Fruit fly (Drosophila melanogaster): ENCODE measurements around the gene CG14855.

CG14855 gene

dm6 chr3R:14817721-14818215 lies 21.7 kb downstream of the CG14855 start (continued):
- no peak for TF ChIP-seq NFAT (GFP tag; IDR thresholded peaks at IDR 0.05)
- TF ChIP-seq abd-A (tag; optimal IDR thresholded peaks at IDR 0.05) = peak; percentile 83
- TF ChIP-seq C15 (GFP tag; IDR thresholded peaks at IDR 0.05) = no peak
- no peak for TF ChIP-seq dpn (GFP tag; optimal IDR thresholded peaks at IDR 0.05)
- no peak for TF ChIP-seq CG6254 (GFP tag; optimal IDR thresholded peaks at IDR 0.05)
- TF ChIP-seq salm (tag; optimal IDR thresholded peaks at IDR 0.05) = no peak
- TF ChIP-seq Dad (GFP tag; optimal IDR thresholded peaks at IDR 0.05) = no peak
- no peak for TF ChIP-seq sisA (GFP tag; IDR thresholded peaks at IDR 0.05)
- no peak for TF ChIP-seq CG6791 (GFP tag; IDR thresholded peaks at IDR 0.05; ENCODE audit: partially characterized antibody)
- TF ChIP-seq trem (tag; optimal IDR thresholded peaks at IDR 0.05) = peak; percentile 1
- no peak for TF ChIP-seq pb (GFP tag; optimal IDR thresholded peaks at IDR 0.05)
- TF ChIP-seq CG10274 (GFP tag; optimal IDR thresholded peaks at IDR 0.05) = no peak
- TF ChIP-seq gt (GFP tag; IDR thresholded peaks at IDR 0.05) = no peak
- no peak; the same call in 1 of the 2 replicates for TF ChIP-seq nerfin-2 (GFP tag; IDR thresholded peaks at IDR 0.05; ENCODE audit: partially characterized antibody)
- no peak for TF ChIP-seq CG6175 (GFP tag; IDR thresholded peaks at IDR 0.05)
- no peak for TF ChIP-seq bsh (GFP tag; optimal IDR thresholded peaks at IDR 0.05)
- no peak for TF ChIP-seq eve (GFP tag; optimal IDR thresholded peaks at IDR 0.05)
- no peak for TF ChIP-seq Lim3 (GFP tag; IDR thresholded peaks at IDR 0.05)
- no peak for TF ChIP-seq dysf (GFP tag; IDR thresholded peaks at IDR 0.05)
- TF ChIP-seq mirr (GFP tag; optimal IDR thresholded peaks at IDR 0.05) = peak; percentile 5
- peak; percentile 12 for TF ChIP-seq CG10979 (tag; optimal IDR thresholded peaks at IDR 0.05)
- TF ChIP-seq ken (GFP tag; IDR thresholded peaks at IDR 0.05) = no peak
- TF ChIP-seq CG8944 (GFP tag; optimal IDR thresholded peaks at IDR 0.05) = no peak
- peak; percentile 9 for TF ChIP-seq cg (GFP tag; optimal IDR thresholded peaks at IDR 0.05)
- no peak for TF ChIP-seq Neu2 (GFP tag; optimal IDR thresholded peaks at IDR 0.05; ENCODE audit: borderline replicate concordance)
- no peak for TF ChIP-seq esg (GFP tag; conservative IDR thresholded peaks at IDR 0.05)
- TF ChIP-seq Fer1 (GFP tag; optimal IDR thresholded peaks at IDR 0.05) = peak; percentile 55
- TF ChIP-seq CG13775 (GFP tag; optimal IDR thresholded peaks at IDR 0.05) = no peak
- TF ChIP-seq Ada2b (GFP tag; IDR thresholded peaks at IDR 0.05) = 0 out of 2 replicates have a peak, but pooled peaks have one; percentile 33
- peak; percentile 21 for TF ChIP-seq sens (GFP tag)
- no peak for TF ChIP-seq Nf-YB (GFP tag; optimal IDR thresholded peaks at IDR 0.05)
- TF ChIP-seq Adf1 (GFP tag; IDR thresholded peaks at IDR 0.05) = peak; percentile 72; the same call in 1 of the 2 replicates
- no peak for TF ChIP-seq Ets97D (GFP tag; optimal IDR thresholded peaks at IDR 0.05)
- no peak for TF ChIP-seq kay (GFP tag; optimal IDR thresholded peaks at IDR 0.05)
- no peak for TF ChIP-seq jumu (GFP tag; optimal IDR thresholded peaks at IDR 0.05)
- TF ChIP-seq Elba2 (GFP tag; optimal IDR thresholded peaks at IDR 0.05) = no peak
- no peak for TF ChIP-seq insv (GFP tag; optimal IDR thresholded peaks at IDR 0.05)
- no peak for TF ChIP-seq CG12219 (GFP tag; optimal IDR thresholded peaks at IDR 0.05)
- TF ChIP-seq pzg (GFP tag; optimal IDR thresholded peaks at IDR 0.05) = no peak
- TF ChIP-seq Ets65A (GFP tag) = no peak
- TF ChIP-seq CG8281 (tag; optimal IDR thresholded peaks at IDR 0.05) = no peak
- no peak for TF ChIP-seq Sry-β (GFP tag; optimal IDR thresholded peaks at IDR 0.05)
- no peak for TF ChIP-seq TFAM (GFP tag; optimal IDR thresholded peaks at IDR 0.05)
- no peak for TF ChIP-seq bigmax (GFP tag; optimal IDR thresholded peaks at IDR 0.05)
- TF ChIP-seq gsb-n (tag; optimal IDR thresholded peaks at IDR 0.05) = no peak
- no peak for TF ChIP-seq Atf-2 (GFP tag; optimal IDR thresholded peaks at IDR 0.05)
- TF ChIP-seq CG32767 (GFP tag; IDR thresholded peaks at IDR 0.05) = no peak
- peak in 1 of 2 experiments; percentile 32 for TF ChIP-seq Eip74EF (GFP tag; optimal IDR thresholded peaks at IDR 0.05)
- TF ChIP-seq maf-S (GFP tag; optimal IDR thresholded peaks at IDR 0.05) = no peak
- peak; percentile 53; the same call in 1 of the 2 replicates for TF ChIP-seq CG13287 (GFP tag; IDR thresholded peaks at IDR 0.05; ENCODE audit: partially characterized antibody)
- TF ChIP-seq rib (GFP tag; IDR thresholded peaks at IDR 0.05) = no peak
